Worm (Caenorhabditis elegans) whole organism, L1 larva: Measurements from ENCODE around the gene clec-39.

Experiments used
- C04F5.9 ChIP-seq: sonication (generic microtip); optimal IDR thresholded peaks from 2 replicates; lab custom pipeline; 2016; ENCODE audit warnings: missing genetic modification characterization, missing compliant biosample characterization
- C34B4.2 ChIP-seq: sonication (generic microtip); optimal IDR thresholded peaks from 2 replicates; lab custom pipeline; 2017; ENCODE audit warnings: mild to moderate bottlenecking, missing genetic modification characterization, missing compliant biosample characterization
- F16B12.6 ChIP-seq: fragments of 150-350 bp; optimal IDR thresholded peaks from 2 replicates; lab custom pipeline; 2014; ENCODE audit warnings: missing biosample characterization, missing genetic modification characterization
- alr-1 ChIP-seq: fragments of 200-800 bp; sonication (Bioruptor generic); optimal IDR thresholded peaks from 2 replicates; lab custom pipeline; 2018; ENCODE audit warnings: borderline replicate concordance, mild to moderate bottlenecking, missing genetic modification characterization, missing compliant biosample characterization
- aly-2 ChIP-seq: fragments of 150-350 bp; optimal IDR thresholded peaks from 2 replicates; lab custom pipeline; 2014; ENCODE audit warnings: missing biosample characterization, missing genetic modification characterization
- blmp-1 ChIP-seq: fragments of 150-350 bp; optimal IDR thresholded peaks from 2 replicates; lab custom pipeline; 2014; ENCODE audit warnings: missing biosample characterization, missing genetic modification characterization
- ceh-63 ChIP-seq: fragments of 200-800 bp; sonication (Bioruptor generic); optimal IDR thresholded peaks from 2 replicates; lab custom pipeline; 2018; ENCODE audit warnings: mild to moderate bottlenecking, missing genetic modification characterization, missing compliant biosample characterization
- ceh-8 ChIP-seq: fragments of 200-800 bp; sonication (Bioruptor generic); optimal IDR thresholded peaks from 2 replicates; lab custom pipeline; 2018; ENCODE audit warnings: mild to moderate bottlenecking, missing genetic modification characterization, moderate library complexity, missing compliant biosample characterization
- ceh-82 ChIP-seq, 3 experiments: fragments of 150-350 bp in 1 of 3; sonication (generic microtip) in 2 of 3; optimal IDR thresholded peaks; 2 replicates each; lab custom pipeline; 2014 to 2017; ENCODE audit warnings: missing biosample characterization in 3 of 3, missing genetic modification characterization in 3 of 3
- ceh-88 ChIP-seq: fragments of 200-800 bp; sonication (Bioruptor generic); IDR thresholded peaks from 2 replicates; pipeline ENCODE4 v1.3.6; 2022; ENCODE audit warnings: missing genetic modification characterization, missing compliant biosample characterization
- ces-1 ChIP-seq: fragments of 150-350 bp; optimal IDR thresholded peaks from 2 replicates; lab custom pipeline; 2014; ENCODE audit warnings: missing biosample characterization, missing genetic modification reagents, missing genetic modification characterization
- dpl-1 ChIP-seq, 3 experiments: fragments of 150-350 bp in 2 of 3; sonication (generic microtip) in 1 of 3; optimal IDR thresholded peaks; 2 replicates each; lab custom pipeline; 2014 to 2017; ENCODE audit warnings: missing biosample characterization in 3 of 3, missing genetic modification characterization in 3 of 3, missing genetic modification reagents in 3 of 3
- efl-1 ChIP-seq, 4 experiments: fragments of 150-350 bp; optimal IDR thresholded peaks in 3 of 4; peaks in 1 of 4; 1 replicate in 1 of 4; 2 replicates in 3 of 4; lab custom pipeline; 2014; ENCODE audit warnings: missing biosample characterization in 2 of 4, missing genetic modification characterization in 2 of 4, missing genetic modification reagents in 2 of 4
- egl-13 ChIP-seq: sonication (generic microtip); optimal IDR thresholded peaks from 2 replicates; lab custom pipeline; 2016; ENCODE audit warnings: missing genotype, missing genetic modification reagents, missing genetic modification characterization, missing compliant biosample characterization
- elt-3 ChIP-seq, 6 experiments: fragments of 150-350 bp in 1 of 6; sonication (generic microtip); optimal IDR thresholded peaks; 2 replicates each; lab custom pipeline; 2017 to 2018; ENCODE audit warnings: missing biosample characterization in 6 of 6, missing genetic modification characterization in 6 of 6, inconsistent platforms in 1 of 6
- fkh-4 ChIP-seq: sonication (generic microtip); optimal IDR thresholded peaks from 2 replicates; lab custom pipeline; 2016; ENCODE audit warnings: missing compliant biosample characterization, missing genetic modification characterization, borderline replicate concordance
- hlh-17 ChIP-seq: fragments of 200-800 bp; sonication (Bioruptor generic); optimal IDR thresholded peaks from 2 replicates; lab custom pipeline; 2018; ENCODE audit warnings: missing genetic modification characterization, mild to moderate bottlenecking, missing compliant biosample characterization, moderate library complexity, borderline replicate concordance
- irx-1 ChIP-seq: sonication (generic microtip); optimal IDR thresholded peaks from 2 replicates; lab custom pipeline; 2016; ENCODE audit warnings: missing genetic modification characterization, missing compliant biosample characterization
- isw-1 ChIP-seq: fragments of 200-800 bp; sonication (Bioruptor generic); IDR thresholded peaks from 2 replicates; pipeline ENCODE4 v1.3.6; 2022; ENCODE audit warnings: missing genetic modification characterization, missing compliant biosample characterization
- jun-1 ChIP-seq: fragments of 150-350 bp; optimal IDR thresholded peaks from 2 replicates; lab custom pipeline; 2014; ENCODE audit warnings: missing biosample characterization, missing genetic modification reagents, missing genetic modification characterization
- lin-14 ChIP-seq: fragments of 200-800 bp; sonication (Bioruptor generic); optimal IDR thresholded peaks from 2 replicates; lab custom pipeline; 2018; ENCODE audit warnings: mild to moderate bottlenecking, missing genetic modification characterization, moderate library complexity, missing compliant biosample characterization
- lin-15B ChIP-seq: fragments of 150-350 bp; sonication (generic microtip); optimal IDR thresholded peaks from 3 replicates; lab custom pipeline; 2014; ENCODE audit warnings: missing biosample characterization, missing genetic modification characterization
- mef-2 ChIP-seq: fragments of 150-350 bp; optimal IDR thresholded peaks from 2 replicates; lab custom pipeline; 2014; ENCODE audit warnings: missing biosample characterization, missing genetic modification characterization
- mep-1 ChIP-seq: fragments of 150-350 bp; optimal IDR thresholded peaks from 2 replicates; lab custom pipeline; 2014; ENCODE audit warnings: missing biosample characterization, missing genetic modification characterization
- nhr-12 ChIP-seq: sonication (generic microtip); optimal IDR thresholded peaks from 2 replicates; lab custom pipeline; 2017; ENCODE audit warnings: missing biosample characterization, missing genetic modification characterization
- nhr-19 ChIP-seq: fragments of 200-800 bp; sonication (Bioruptor generic); conservative IDR thresholded peaks from 2 replicates; pipeline ENCODE4 v1.3.6; 2022; ENCODE audit warnings: missing genetic modification characterization, missing compliant biosample characterization
- nhr-47 ChIP-seq: sonication (generic microtip); optimal IDR thresholded peaks from 2 replicates; lab custom pipeline; 2016; ENCODE audit warnings: mild to moderate bottlenecking, missing genetic modification characterization, moderate library complexity, missing compliant biosample characterization
- nhr-71 ChIP-seq: sonication (generic microtip); optimal IDR thresholded peaks from 2 replicates; lab custom pipeline; 2016; ENCODE audit warnings: mild to moderate bottlenecking, missing genetic modification characterization, moderate library complexity, missing compliant biosample characterization
- nhr-76 ChIP-seq: sonication (generic microtip); optimal IDR thresholded peaks from 2 replicates; lab custom pipeline; 2017; ENCODE audit warnings: missing biosample characterization, missing genetic modification characterization
- nhr-77 ChIP-seq: fragments of 150-350 bp; optimal IDR thresholded peaks from 2 replicates; lab custom pipeline; 2014; ENCODE audit warnings: missing biosample characterization, missing genetic modification characterization
- pax-3 ChIP-seq: fragments of 200-800 bp; sonication (Bioruptor generic); optimal IDR thresholded peaks from 2 replicates; lab custom pipeline; 2018; ENCODE audit warnings: mild to moderate bottlenecking, missing genetic modification characterization, moderate library complexity, missing compliant biosample characterization
- snpc-4 ChIP-seq: fragments of 150-350 bp; optimal IDR thresholded peaks from 2 replicates; lab custom pipeline; 2014; ENCODE audit warnings: missing biosample characterization, missing genetic modification characterization
- sptf-1 ChIP-seq: fragments of 150-350 bp; optimal IDR thresholded peaks from 2 replicates; lab custom pipeline; 2014; ENCODE audit warnings: missing biosample characterization, missing genetic modification characterization
- swsn-7 ChIP-seq: sonication (generic microtip); optimal IDR thresholded peaks from 2 replicates; lab custom pipeline; 2016; ENCODE audit warnings: missing genetic modification characterization, missing compliant biosample characterization
- unc-130 ChIP-seq: fragments of 150-350 bp; optimal IDR thresholded peaks from 2 replicates; lab custom pipeline; 2017; ENCODE audit warnings: missing biosample characterization, missing genetic modification characterization, inconsistent platforms
- vab-15 ChIP-seq: sonication (generic microtip); optimal IDR thresholded peaks from 2 replicates; lab custom pipeline; 2017; ENCODE audit warnings: missing genotype, mild to moderate bottlenecking, missing genetic modification characterization, missing compliant biosample characterization
- xbp-1 ChIP-seq: sonication (generic microtip); optimal IDR thresholded peaks from 2 replicates; lab custom pipeline; 2016; ENCODE audit warnings: missing genetic modification characterization, missing compliant biosample characterization
- ztf-11 ChIP-seq, 2 experiments: sonication (generic microtip); optimal IDR thresholded peaks; 2 replicates each; lab custom pipeline; 2016 to 2017; ENCODE audit warnings: missing genetic modification characterization in 2 of 2, missing biosample characterization in 1 of 2, missing compliant biosample characterization in 1 of 2
- ztf-4 ChIP-seq: fragments of 150-350 bp; optimal IDR thresholded peaks from 2 replicates; lab custom pipeline; 2014; ENCODE audit warnings: missing biosample characterization, missing genetic modification characterization

clec-39 gene

DNA sequence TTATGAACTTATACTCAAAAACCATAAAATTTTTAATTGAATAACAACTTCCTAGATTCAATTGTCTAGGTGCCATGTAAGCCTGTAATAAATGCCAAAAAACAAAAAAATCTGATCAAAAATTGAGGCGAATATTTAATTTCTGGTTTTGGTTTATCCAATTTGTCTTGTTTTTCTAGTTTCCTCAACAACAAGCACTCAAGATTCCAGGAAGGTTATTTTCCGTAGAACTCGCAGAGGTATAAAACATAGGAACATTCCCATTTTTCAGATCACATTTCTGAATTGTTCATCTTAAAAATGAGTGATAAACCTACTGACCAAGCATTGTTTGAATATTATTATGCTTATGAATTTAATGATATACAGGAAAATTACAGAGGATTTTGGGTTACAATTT is 41.9 kb upstream of the clec-39 start, which contains the start of gene srw-41:
TSS of gene srw-41 (plus strand) at position 301 of the 400 bp plus-strand sequence.
- TF ChIP-seq elt-3 (tag; optimal IDR thresholded peaks at IDR 0.05; lab: Kevin White, UChicago) (no peak), lin-15B (tag; lab: Kevin White, UChicago) (no peak), egl-13 (tag; lab: Kevin White, UChicago) (no peak), ztf-4 (tag; lab: Kevin White, UChicago) (no peak), nhr-12 (tag; lab: Kevin White, UChicago) (no peak), C34B4.2 (tag; lab: Kevin White, UChicago) (no peak), mef-2 (tag; lab: Kevin White, UChicago) (no peak), efl-1 (optimal IDR thresholded peaks at IDR 0.05; lab: Kevin White, UChicago) (no peak), efl-1 (GFP tag; optimal IDR thresholded peaks at IDR 0.05 in 1 of 2; lab: Kevin White, UChicago) (no peak), ces-1 (GFP tag; lab: Kevin White, UChicago) (no peak), nhr-77 (no peak), nhr-71 (tag; lab: Kevin White, UChicago) (no peak), aly-2 (tag; lab: Kevin White, UChicago) (no peak)

DNA sequence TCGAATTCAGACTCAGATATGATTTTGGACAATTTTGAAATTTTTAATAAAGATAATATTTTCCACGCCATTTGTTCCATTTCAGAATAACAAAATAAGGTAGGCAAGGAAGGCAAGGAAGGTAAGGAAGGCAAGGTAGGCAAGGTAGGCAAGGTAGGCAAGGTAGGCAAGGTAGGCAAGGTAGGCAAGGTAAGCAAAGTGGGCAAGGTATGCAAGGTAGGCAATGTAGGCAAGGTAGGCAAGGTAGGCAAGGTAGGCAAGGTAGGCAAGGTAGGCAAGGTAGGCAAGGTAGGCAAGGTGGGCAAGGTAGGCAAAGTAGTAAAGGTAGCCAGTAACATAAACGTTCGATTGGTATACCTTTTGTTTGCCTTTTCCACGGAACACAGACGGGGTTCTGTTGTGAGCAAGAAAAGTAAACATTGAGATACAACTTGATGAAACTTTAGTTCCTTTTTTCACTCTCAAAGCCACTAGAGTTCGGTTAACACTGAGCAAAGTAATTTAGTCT is 39.3 kb upstream of the clec-39 start, which contains the start of gene Y70C5C.1:
TSS of gene Y70C5C.1 (plus strand) at position 458 of the 508 bp plus-strand sequence.
- TF ChIP-seq efl-1 (optimal IDR thresholded peaks at IDR 0.05; lab: Kevin White, UChicago) (no peak), efl-1 (GFP tag; optimal IDR thresholded peaks at IDR 0.05 in 1 of 2; lab: Kevin White, UChicago) (peak in 1 of 2 experiments; percentile 85), snpc-4 (tag; lab: Kevin White, UChicago) (no peak)

DNA sequence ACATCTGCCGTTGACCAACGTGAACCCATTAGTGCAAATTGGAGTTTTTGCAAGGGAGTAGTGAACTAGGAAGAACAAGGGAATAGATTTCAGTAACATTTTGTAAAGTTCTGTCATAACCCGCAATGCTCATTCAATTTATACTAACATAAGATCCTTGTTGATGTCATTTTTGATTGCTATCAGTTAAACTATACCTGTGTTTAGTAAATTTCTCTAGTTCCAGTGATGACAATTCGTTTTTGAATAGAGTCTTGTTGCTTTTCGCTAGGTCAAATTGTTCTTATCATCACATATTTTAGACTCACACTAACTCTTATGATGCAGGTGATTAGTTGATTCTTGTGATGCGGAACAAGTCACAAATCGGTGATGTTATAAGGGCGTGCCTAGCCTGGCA is 32.5 kb upstream of the clec-39 start, which contains the start of gene clec-9:
TSS of gene clec-9 (minus strand) at position 101 of the 400 bp plus-strand sequence.
- no peak for TF ChIP-seq mep-1

DNA sequence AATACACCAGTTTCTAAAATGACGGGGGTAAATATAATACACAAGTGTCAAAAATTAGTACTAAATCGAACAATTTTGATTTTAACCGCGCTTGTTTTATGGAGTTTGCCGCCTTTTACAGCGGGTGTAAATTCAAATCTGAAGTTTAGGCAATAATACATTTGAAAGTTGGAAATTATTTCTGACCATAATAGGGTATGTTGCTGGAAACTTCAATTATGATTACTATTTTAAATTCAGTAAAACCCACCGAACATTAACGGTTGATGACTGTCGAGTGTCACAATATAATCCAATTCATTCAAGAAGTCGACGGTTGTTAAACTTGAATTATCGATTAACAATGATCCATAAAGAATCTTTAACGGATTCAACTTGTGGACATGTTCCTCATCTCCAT is 25.3 kb upstream of the clec-39 start:
- TF ChIP-seq irx-1: no peak
- TF ChIP-seq ces-1 (GFP tag; lab: Kevin White, UChicago): no peak
- TF ChIP-seq nhr-19 (GFP tag; lab: Robert Waterston, UW): no peak
- no peak for TF ChIP-seq alr-1 (tag; lab: Kevin White, UChicago)
- no peak for TF ChIP-seq pax-3
- TF ChIP-seq ceh-63 (GFP tag; lab: Kevin White, UChicago): no peak
- no peak for TF ChIP-seq lin-15B (tag; lab: Kevin White, UChicago)
- no peak for TF ChIP-seq vab-15
- TF ChIP-seq F16B12.6: no peak
- TF ChIP-seq xbp-1 (tag; lab: Kevin White, UChicago): no peak
- TF ChIP-seq nhr-76: no peak
- no peak for TF ChIP-seq dpl-1 (GFP tag; optimal IDR thresholded peaks at IDR 0.05; lab: Kevin White, UChicago)
- no peak for TF ChIP-seq ceh-82 (tag; optimal IDR thresholded peaks at IDR 0.05; lab: Kevin White, UChicago)
- TF ChIP-seq ztf-4 (tag; lab: Kevin White, UChicago): no peak
- no peak for TF ChIP-seq ceh-88 (GFP tag; lab: Robert Waterston, UW)
- TF ChIP-seq jun-1: no peak
- TF ChIP-seq C34B4.2 (tag; lab: Kevin White, UChicago): no peak
- no peak for TF ChIP-seq snpc-4 (tag; lab: Kevin White, UChicago)
- no peak for TF ChIP-seq mef-2 (tag; lab: Kevin White, UChicago)
- TF ChIP-seq unc-130 (tag; lab: Kevin White, UChicago): no peak

DNA sequence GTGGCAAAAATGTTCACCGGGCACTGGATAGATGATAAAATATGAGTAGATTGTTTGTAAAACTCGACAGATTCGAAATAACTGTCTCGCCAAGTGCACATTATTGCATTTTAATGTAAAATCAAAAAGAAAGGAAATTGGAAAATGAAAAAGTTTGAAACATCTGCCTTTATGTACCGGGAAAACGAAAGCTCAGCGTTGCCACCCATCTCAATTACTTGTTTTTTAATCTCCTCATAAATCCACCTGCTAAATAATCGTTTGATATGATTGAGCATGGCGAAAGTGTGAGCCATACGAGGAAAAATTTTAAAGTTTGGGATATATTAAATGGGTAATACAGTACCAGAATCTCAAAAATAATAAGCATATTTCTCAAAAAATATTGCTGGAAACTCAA is 22.5 kb upstream of the clec-39 start, which contains the start of gene srh-137:
TSS of gene srh-137 (minus strand) at position 101 of the 400 bp plus-strand sequence.
- no peak for TF ChIP-seq ceh-8 (GFP tag; lab: Kevin White, UChicago)

DNA sequence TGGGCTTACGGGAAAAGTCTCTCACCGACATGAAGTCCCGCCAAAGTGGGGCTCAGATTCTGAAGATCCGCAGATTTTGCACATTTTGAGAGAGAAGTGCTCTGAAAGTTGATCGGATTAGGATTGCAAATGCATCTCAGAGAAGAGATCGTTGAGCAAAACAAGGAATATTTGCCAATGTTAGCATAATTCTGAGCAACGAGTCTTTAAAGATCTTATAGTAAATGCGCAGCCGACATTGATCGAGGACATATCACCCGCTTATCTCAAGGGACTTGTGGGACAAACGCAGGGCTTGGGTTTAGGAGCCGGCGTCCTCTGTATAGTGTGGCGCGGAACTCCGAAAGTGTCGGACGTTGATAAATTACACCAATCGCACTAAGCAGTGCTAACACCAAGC is 15.3 kb upstream of the clec-39 start, which contains the start of gene nhr-112:
TSS of gene nhr-112 (minus strand) at position 101 of the 400 bp plus-strand sequence.
- TF ChIP-seq irx-1: no peak
- no peak for TF ChIP-seq aly-2 (tag; lab: Kevin White, UChicago)
- no peak for TF ChIP-seq C34B4.2 (tag; lab: Kevin White, UChicago)
- no peak for TF ChIP-seq F16B12.6
- no peak for TF ChIP-seq isw-1 (GFP tag; lab: Robert Waterston, UW)
- TF ChIP-seq swsn-7 (tag; lab: Kevin White, UChicago): no peak
- TF ChIP-seq nhr-47 (tag; lab: Kevin White, UChicago): no peak
- no peak for TF ChIP-seq ztf-11 (tag; optimal IDR thresholded peaks at IDR 0.05; lab: Kevin White, UChicago)
- TF ChIP-seq fkh-4 (tag; lab: Kevin White, UChicago): no peak
- TF ChIP-seq snpc-4 (tag; lab: Kevin White, UChicago): no peak
- TF ChIP-seq nhr-76: no peak
- no peak for TF ChIP-seq mep-1
- no peak for TF ChIP-seq unc-130 (tag; lab: Kevin White, UChicago)
- TF ChIP-seq C04F5.9 (tag; lab: Kevin White, UChicago): no peak
- no peak for TF ChIP-seq lin-14 (GFP tag; lab: Kevin White, UChicago)
- TF ChIP-seq sptf-1 (tag; lab: Kevin White, UChicago): no peak
- no peak for TF ChIP-seq hlh-17 (GFP tag; lab: Kevin White, UChicago)
- no peak for TF ChIP-seq blmp-1 (tag; lab: Kevin White, UChicago)
- TF ChIP-seq, all 84 proteins: peak for 0
